Fruit fly (Drosophila melanogaster) whole organism, embryonic: Measurements from ENCODE around the gene Fdh.

ENCODE experiments used
- Awh ChIP-seq: fragments of 200-800 bp; sonication (Bioruptor generic); IDR thresholded peaks from 2 replicates; pipeline ENCODE4, ENCODE4 v1.3.6; 2022; ENCODE audit warnings: missing biosample characterization, missing genetic modification characterization
- CG12071 ChIP-seq: fragments of 200-800 bp; sonication (Bioruptor generic); optimal IDR thresholded peaks from 3 replicates; lab custom pipeline; 2018; ENCODE audit warnings: missing biosample characterization, mild to moderate bottlenecking, missing genetic modification characterization
- CG13296 ChIP-seq: fragments of 200-800 bp; sonication (Bioruptor generic); optimal IDR thresholded peaks from 3 replicates; lab custom pipeline; 2018; ENCODE audit warnings: missing biosample characterization, mild to moderate bottlenecking, missing genetic modification characterization
- CG14050 ChIP-seq: fragments of 200-800 bp; sonication (Bioruptor generic); IDR thresholded peaks from 3 replicates; pipeline ENCODE4 v1.3.6; 2022; ENCODE audit warnings: missing biosample characterization, missing genetic modification characterization
- CG14710 ChIP-seq: fragments of 200-800 bp; sonication (Bioruptor generic); optimal IDR thresholded peaks from 3 replicates; lab custom pipeline; 2019; ENCODE audit warnings: missing biosample characterization, mild to moderate bottlenecking, missing genetic modification characterization, moderate library complexity
- CG18476 ChIP-seq: fragments of 200-800 bp; sonication (Bioruptor generic); optimal IDR thresholded peaks from 2 replicates; lab custom pipeline; 2016; ENCODE audit warnings: missing biosample characterization, mild to moderate bottlenecking, missing genetic modification characterization
- CG2678 ChIP-seq: fragments of 200-800 bp; sonication (Bioruptor generic); optimal IDR thresholded peaks from 3 replicates; lab custom pipeline; 2019; ENCODE audit warnings: missing biosample characterization, mild to moderate bottlenecking, missing genetic modification characterization, moderate library complexity
- CG30403 ChIP-seq: fragments of 200-800 bp; sonication (Bioruptor generic); optimal IDR thresholded peaks from 3 replicates; lab custom pipeline; 2016; ENCODE audit warnings: missing biosample characterization, missing genetic modification characterization
- CG34376 ChIP-seq: fragments of 200-800 bp; sonication (Bioruptor generic); optimal IDR thresholded peaks from 2 replicates; lab custom pipeline; 2018; ENCODE audit warnings: missing biosample characterization, mild to moderate bottlenecking, missing genetic modification characterization
- CG4282 ChIP-seq: fragments of 200-800 bp; sonication (Bioruptor generic); optimal IDR thresholded peaks from 2 replicates; lab custom pipeline; 2016; ENCODE audit warnings: missing biosample characterization, missing genetic modification characterization
- CG6683 ChIP-seq: fragments of 200-800 bp; sonication (Bioruptor generic); optimal IDR thresholded peaks from 2 replicates; lab custom pipeline; 2017; ENCODE audit warnings: missing biosample characterization, mild to moderate bottlenecking, missing genetic modification characterization, missing genetic modification reagents
- CG6689 ChIP-seq: fragments of 200-800 bp; sonication (Bioruptor generic); IDR thresholded peaks from 2 replicates; pipeline ENCODE4 v1.3.6; 2022; ENCODE audit warnings: missing biosample characterization, missing genetic modification characterization
- CG8359 ChIP-seq: fragments of 200-800 bp; sonication (Bioruptor generic); optimal IDR thresholded peaks from 2 replicates; lab custom pipeline; 2017; ENCODE audit warnings: missing biosample characterization, mild to moderate bottlenecking, missing genetic modification characterization, borderline replicate concordance
- CG8388 ChIP-seq: fragments of 200-800 bp; sonication (Bioruptor generic); optimal IDR thresholded peaks from 2 replicates; lab custom pipeline; 2019; ENCODE audit warnings: missing biosample characterization, mild to moderate bottlenecking, missing genetic modification characterization, moderate library complexity
- CG8924 ChIP-seq: fragments of 200-800 bp; optimal IDR thresholded peaks from 3 replicates; lab custom pipeline; 2019; ENCODE audit warnings: missing biosample characterization, mild to moderate bottlenecking, missing genetic modification characterization, moderate library complexity
- CG9215 ChIP-seq: fragments of 200-800 bp; sonication (Bioruptor generic); IDR thresholded peaks from 2 replicates; pipeline ENCODE4 v1.3.6; 2022; ENCODE audit warnings: missing biosample characterization, missing genetic modification characterization
- D ChIP-seq, 2 experiments: fragments of 200-800 bp in 1 of 2; fragments of >200 bp in 1 of 2; sonication (Bioruptor generic) in 1 of 2; optimal IDR thresholded peaks; 2 replicates in 1 of 2; 3 replicates in 1 of 2; lab custom pipeline; 2017; ENCODE audit warnings: mild to moderate bottlenecking in 1 of 2, missing biosample characterization in 1 of 2, missing genetic modification characterization in 1 of 2, missing genetic modification reagents in 1 of 2
- Ets65A ChIP-seq: fragments of 200-800 bp; sonication (Bioruptor generic); peaks from one replicate; lab custom pipeline; 2016; ENCODE audit warnings: missing biosample characterization, missing genetic modification characterization
- HHEX ChIP-seq: fragments of 200-800 bp; sonication (Bioruptor generic); optimal IDR thresholded peaks from 3 replicates; lab custom pipeline; 2017; ENCODE audit warnings: missing biosample characterization, mild to moderate bottlenecking, missing genetic modification characterization, missing genetic modification reagents
- HLH54F ChIP-seq: fragments of 200-800 bp; sonication (Bioruptor generic); optimal IDR thresholded peaks from 3 replicates; lab custom pipeline; 2016; ENCODE audit warnings: missing biosample characterization, missing genetic modification characterization
- Hr78 ChIP-seq, 2 experiments: fragments of 200-800 bp in 1 of 2; fragments of >200 bp in 1 of 2; sonication (Bioruptor generic) in 1 of 2; optimal IDR thresholded peaks; 2 replicates each; lab custom pipeline; 2017 to 2019; ENCODE audit warnings: missing biosample characterization in 2 of 2, missing genetic modification characterization in 2 of 2, mild to moderate bottlenecking in 1 of 2, moderate library complexity in 1 of 2
- Mrtf ChIP-seq: fragments of 200-800 bp; sonication (Bioruptor generic); IDR thresholded peaks from 3 replicates; pipeline ENCODE4 v1.3.6; 2022; ENCODE audit warnings: missing biosample characterization, missing genetic modification characterization
- Oaz ChIP-seq: fragments of 200-800 bp; sonication (Bioruptor generic); IDR thresholded peaks from 2 replicates; pipeline ENCODE4 v1.3.6; 2022; ENCODE audit warnings: missing biosample characterization, missing genetic modification characterization
- Oli ChIP-seq: fragments of 200-800 bp; sonication (Bioruptor generic); optimal IDR thresholded peaks from 2 replicates; lab custom pipeline; 2018; ENCODE audit warnings: missing biosample characterization, mild to moderate bottlenecking, missing genetic modification characterization, moderate library complexity
- Pdp1 ChIP-seq, 2 experiments: fragments of 200-800 bp; sonication (Bioruptor generic); optimal IDR thresholded peaks; 3 replicates each; lab custom pipeline; 2016; ENCODE audit warnings: missing biosample characterization in 2 of 2, missing genetic modification characterization in 2 of 2, mild to moderate bottlenecking in 1 of 2, moderate library complexity in 1 of 2
- Scr ChIP-seq: fragments of 200-800 bp; sonication (Bioruptor generic); IDR thresholded peaks from 2 replicates; pipeline ENCODE4 v1.3.6; 2022; ENCODE audit warnings: missing biosample characterization, missing genetic modification characterization; ENCODE audit not compliant: partially characterized antibody
- TFAM ChIP-seq: fragments of 200-800 bp; sonication (Bioruptor generic); optimal IDR thresholded peaks from 2 replicates; lab custom pipeline; 2017; ENCODE audit warnings: missing biosample characterization, missing genetic modification characterization, inconsistent platforms
- ash1 ChIP-seq: fragments of 200-800 bp; sonication (Bioruptor generic); optimal IDR thresholded peaks from 2 replicates; lab custom pipeline; 2018; ENCODE audit warnings: missing biosample characterization, mild to moderate bottlenecking, missing genetic modification characterization
- az2 ChIP-seq: fragments of 200-800 bp; sonication (Bioruptor generic); optimal IDR thresholded peaks from 3 replicates; lab custom pipeline; 2016; ENCODE audit warnings: missing biosample characterization, missing genetic modification characterization
- bowl ChIP-seq: fragments of 200-800 bp; sonication (Bioruptor generic); IDR thresholded peaks from 2 replicates; pipeline ENCODE4 v1.3.6; 2022; ENCODE audit warnings: missing biosample characterization, missing genetic modification characterization
- cato ChIP-seq: fragments of 200-800 bp; sonication (Bioruptor generic); optimal IDR thresholded peaks from 2 replicates; lab custom pipeline; 2016; ENCODE audit warnings: missing biosample characterization, missing genetic modification characterization, borderline replicate concordance
- chm ChIP-seq: fragments of 200-800 bp; sonication (Bioruptor generic); IDR thresholded peaks from 2 replicates; pipeline ENCODE4 v1.3.6; 2022; ENCODE audit warnings: missing biosample characterization, missing genetic modification characterization
- cwo ChIP-seq: fragments of 200-800 bp; sonication (Bioruptor generic); optimal IDR thresholded peaks from 3 replicates; lab custom pipeline; 2017; ENCODE audit warnings: missing biosample characterization, missing genetic modification characterization, mild to moderate bottlenecking, moderate library complexity, missing genetic modification reagents
- dan ChIP-seq: fragments of 200-800 bp; sonication (Bioruptor generic); IDR thresholded peaks from 2 replicates; pipeline ENCODE4 v1.3.6; 2022; ENCODE audit warnings: missing biosample characterization, missing genetic modification characterization
- ems ChIP-seq: fragments of 200-800 bp; sonication (Bioruptor generic); optimal IDR thresholded peaks from 3 replicates; lab custom pipeline; 2016; ENCODE audit warnings: missing biosample characterization, missing genetic modification characterization
- fd64A ChIP-seq: fragments of 200-800 bp; sonication (Bioruptor generic); optimal IDR thresholded peaks from 3 replicates; lab custom pipeline; 2018; ENCODE audit warnings: missing biosample characterization, mild to moderate bottlenecking, missing genetic modification characterization
- gsb ChIP-seq: fragments of 200-800 bp; sonication (Bioruptor generic); IDR thresholded peaks from 2 replicates; pipeline ENCODE4 v1.3.6; 2022; ENCODE audit warnings: missing biosample characterization, missing genetic modification characterization
- insv ChIP-seq, 2 experiments: fragments of 200-800 bp; sonication (Bioruptor generic); optimal IDR thresholded peaks; 3 replicates each; lab custom pipeline; 2016 to 2018; ENCODE audit warnings: missing biosample characterization in 2 of 2, missing genetic modification characterization in 2 of 2
- lmd ChIP-seq: fragments of 200-800 bp; sonication (Bioruptor generic); IDR thresholded peaks from 2 replicates; pipeline ENCODE4 v1.3.6; 2022; ENCODE audit warnings: missing biosample characterization, missing genetic modification characterization
- pum ChIP-seq: fragments of 200-800 bp; sonication (Bioruptor generic); optimal IDR thresholded peaks from 2 replicates; lab custom pipeline; 2016; ENCODE audit warnings: missing biosample characterization, missing genetic modification characterization
- row ChIP-seq: fragments of 200-800 bp; sonication (Bioruptor generic); IDR thresholded peaks from 3 replicates; pipeline ENCODE4 v1.3.6; 2022; ENCODE audit warnings: missing biosample characterization, missing genetic modification characterization
- sd ChIP-seq: fragments of 200-800 bp; sonication (Bioruptor generic); optimal IDR thresholded peaks from 3 replicates; lab custom pipeline; 2018; ENCODE audit warnings: missing biosample characterization, mild to moderate bottlenecking, missing genetic modification characterization, moderate library complexity
- sens ChIP-seq: fragments of 200-800 bp; sonication (Bioruptor generic); peaks from one replicate; lab custom pipeline; 2016; ENCODE audit warnings: missing biosample characterization, missing genetic modification characterization
- sim ChIP-seq: fragments of 200-800 bp; sonication (Bioruptor generic); IDR thresholded peaks from 2 replicates; pipeline ENCODE4 v1.3.6; 2022; ENCODE audit warnings: missing biosample characterization, missing genetic modification characterization
- sug ChIP-seq: fragments of 200-800 bp; optimal IDR thresholded peaks from 2 replicates; lab custom pipeline; 2019; ENCODE audit warnings: missing biosample characterization, mild to moderate bottlenecking, missing genetic modification characterization, moderate library complexity
- vnd ChIP-seq: fragments of 200-800 bp; sonication (Bioruptor generic); IDR thresholded peaks from 3 replicates; pipeline ENCODE4 v1.3.6; 2022; ENCODE audit warnings: missing biosample characterization, missing genetic modification characterization; ENCODE audit not compliant: partially characterized antibody
- z ChIP-seq: fragments of 200-800 bp; sonication (Bioruptor generic); IDR thresholded peaks from 3 replicates; pipeline ENCODE4 v1.3.6; 2022; ENCODE audit warnings: missing biosample characterization, missing genetic modification characterization
- zfh1 ChIP-seq: fragments of 200-800 bp; sonication (Bioruptor generic); IDR thresholded peaks from 3 replicates; pipeline ENCODE4 v1.3.6; 2022; ENCODE audit warnings: missing biosample characterization, missing genetic modification characterization

Fdh gene

dm6 chr3R:10870561-10870960, 1.6 kb downstream of the Fdh start:
- TF ChIP-seq sug (tag; lab: Kevin White, UChicago), result peak; percentile 92
- peak; percentile 20 for TF ChIP-seq CG34376 (GFP tag; lab: Kevin White, UChicago)
- TF ChIP-seq Hr78 (GFP tag; optimal IDR thresholded peaks at IDR 0.05; lab: Kevin White, UChicago), result peak in 1 of 2 experiments; percentile 12
- TF ChIP-seq Pdp1 (GFP tag; optimal IDR thresholded peaks at IDR 0.05; lab: Kevin White, UChicago), result peak in 1 of 2 experiments; percentile 58
- no peak for TF ChIP-seq CG2678 (tag; lab: Kevin White, UChicago)
- TF ChIP-seq sens (GFP tag; lab: Kevin White, UChicago), result peak; percentile 37

DNA sequence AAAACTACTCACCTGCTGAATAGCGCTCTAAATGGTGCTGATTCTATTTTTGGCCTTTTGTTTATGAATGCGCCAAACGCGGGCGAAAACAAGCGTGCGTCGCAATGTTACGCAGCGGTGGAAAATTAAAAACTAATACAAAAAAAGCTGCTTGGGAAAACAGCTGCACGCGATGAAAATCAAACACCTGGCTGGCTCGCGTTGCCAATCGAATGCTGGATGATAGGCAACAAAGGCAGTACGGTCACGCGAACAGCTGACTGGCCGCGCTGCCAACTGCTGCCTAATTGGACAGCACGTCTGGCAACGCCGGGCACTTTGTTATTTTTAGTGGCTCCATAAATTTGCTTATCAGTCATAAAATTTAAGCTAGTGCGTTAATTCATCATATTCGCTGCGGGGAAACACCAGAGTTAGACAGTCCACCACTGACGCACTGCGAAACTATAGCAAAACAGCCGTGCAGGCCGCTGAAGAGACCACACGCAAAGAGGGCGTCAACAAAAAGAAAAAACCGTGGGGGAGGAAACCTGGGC, 3.7 kb downstream of the Fdh start, which contains the start of the genes SelR and Tsp86D:
Gene SelR (minus strand): TSS at position 216 of the 536 bp plus-strand sequence.
Gene Tsp86D (plus strand): TSS at position 282 of the 536 bp plus-strand sequence.
- 0 out of 3 replicates have a peak, but pooled peaks have one; percentile 8 for TF ChIP-seq z (GFP tag; lab: Robert Waterston, UW)
- TF ChIP-seq CG4282 (GFP tag; lab: Kevin White, UChicago), result no peak
- peak; percentile 17 for TF ChIP-seq HHEX
- TF ChIP-seq CG8924, result peak; percentile 64
- TF ChIP-seq CG14050 (GFP tag; lab: Robert Waterston, UW), result no peak
- TF ChIP-seq chm, result no peak
- TF ChIP-seq vnd (GFP tag; lab: Robert Waterston, UW), result no peak
- TF ChIP-seq Pdp1 (GFP tag; optimal IDR thresholded peaks at IDR 0.05; lab: Kevin White, UChicago), result peak in 1 of 2 experiments; percentile 77
- no peak for TF ChIP-seq CG18476 (GFP tag; lab: Kevin White, UChicago)
- no peak for TF ChIP-seq gsb (GFP tag; lab: Robert Waterston, UW)
- TF ChIP-seq CG8359 (GFP tag; lab: Kevin White, UChicago), result no peak
- TF ChIP-seq CG14710 (tag; lab: Kevin White, UChicago), result peak; percentile 65
- no peak for TF ChIP-seq zfh1
- TF ChIP-seq ash1, result no peak
- no peak for TF ChIP-seq Ets65A (GFP tag; lab: Kevin White, UChicago)
- no peak for TF ChIP-seq lmd
- TF ChIP-seq TFAM (GFP tag; lab: Kevin White, UChicago), result no peak
- no peak for TF ChIP-seq cato (GFP tag; lab: Kevin White, UChicago)
- TF ChIP-seq CG12071 (GFP tag; lab: Kevin White, UChicago), result peak; percentile 47
- no peak; the same call in 1 of the 2 replicates for TF ChIP-seq Awh
- TF ChIP-seq CG30403 (GFP tag; lab: Kevin White, UChicago), result no peak
- TF ChIP-seq az2 (GFP tag; lab: Kevin White, UChicago), result no peak
- TF ChIP-seq D (optimal IDR thresholded peaks at IDR 0.05; lab: Kevin White, UChicago), result no peak
- no peak for TF ChIP-seq D (GFP tag; optimal IDR thresholded peaks at IDR 0.05; lab: Kevin White, UChicago)
- TF ChIP-seq Oli (tag; lab: Kevin White, UChicago), result no peak
- peak; percentile 85 for TF ChIP-seq sd (tag; lab: Kevin White, UChicago)
- no peak for TF ChIP-seq pum (GFP tag; lab: Kevin White, UChicago)
- TF ChIP-seq ems (GFP tag; lab: Kevin White, UChicago), result no peak
- peak; percentile 47 for TF ChIP-seq cwo
- no peak for TF ChIP-seq CG6683 (GFP tag; lab: Kevin White, UChicago)
- no peak for TF ChIP-seq Mrtf (GFP tag; lab: Robert Waterston, UW)
- TF ChIP-seq sim (GFP tag; lab: Robert Waterston, UW), result no peak
- no peak for TF ChIP-seq CG6689 (GFP tag; lab: Robert Waterston, UW)
- no peak for TF ChIP-seq Oaz (GFP tag; lab: Robert Waterston, UW)
- no peak for TF ChIP-seq CG8388
- TF ChIP-seq Scr, result peak; percentile 68
- TF ChIP-seq insv (GFP tag; optimal IDR thresholded peaks at IDR 0.05; lab: Kevin White, UChicago), result peak in 1 of 2 experiments; percentile 35
- TF ChIP-seq CG13296 (GFP tag; lab: Kevin White, UChicago), result peak; percentile 73
- no peak for TF ChIP-seq Hr78 (GFP tag; optimal IDR thresholded peaks at IDR 0.05; lab: Kevin White, UChicago)
- no peak for TF ChIP-seq fd64A (GFP tag; lab: Kevin White, UChicago)
- TF ChIP-seq HLH54F, result no peak
- no peak for TF ChIP-seq dan (GFP tag; lab: Robert Waterston, UW)
- TF ChIP-seq row (GFP tag; lab: Robert Waterston, UW), result peak; percentile 13; the same call in 1 of the 3 replicates
- no peak for TF ChIP-seq bowl (GFP tag; lab: Robert Waterston, UW)
- TF ChIP-seq CG9215 (GFP tag; lab: Robert Waterston, UW), result no peak
